ENCODE assay signal across 7 worm cellular contexts in genomic region chrIV:8113161-8113560, ce11.
TF ChIP-seq lines count a peak whose summit lies in the region.

TSS of gene Y42H9AR.1 (plus strand) at chrIV:8113393.

TF ChIP-seq in whole organism, L1 larva, 84 proteins besides CTCF, POLR2A, EP300 and RAD21 (continues in another document):
- no peak for TF ChIP-seq tbx-2 (tag; optimal IDR thresholded peaks at IDR 0.05; lab: Kevin White, UChicago)
- TF ChIP-seq lir-3 (tag; optimal IDR thresholded peaks at IDR 0.05; lab: Kevin White, UChicago; ENCODE audit: poor library complexity) = no peak
- no peak for TF ChIP-seq pax-3 (tag; optimal IDR thresholded peaks at IDR 0.05; lab: Kevin White, UChicago)
- no peak for TF ChIP-seq ets-5 (GFP tag; IDR thresholded peaks at IDR 0.05; lab: Robert Waterston, UW)
- TF ChIP-seq lin-15B (tag; optimal IDR thresholded peaks at IDR 0.05; lab: Kevin White, UChicago) = no peak
- peak; percentile 15 for TF ChIP-seq nhr-47 (tag; optimal IDR thresholded peaks at IDR 0.05; lab: Kevin White, UChicago)
- TF ChIP-seq unc-130 (tag; optimal IDR thresholded peaks at IDR 0.05; lab: Kevin White, UChicago) = no peak
- no peak for TF ChIP-seq egl-13 (tag; optimal IDR thresholded peaks at IDR 0.05; lab: Kevin White, UChicago)
- TF ChIP-seq snu-23 (GFP tag; optimal IDR thresholded peaks at IDR 0.05; lab: Kevin White, UChicago) = peak; percentile 2
- no peak for TF ChIP-seq nhr-71 (tag; optimal IDR thresholded peaks at IDR 0.05; lab: Kevin White, UChicago)
- peak; percentile 0 for TF ChIP-seq nhr-90 (tag; optimal IDR thresholded peaks at IDR 0.05; lab: Kevin White, UChicago; ENCODE audit: poor library complexity)
- TF ChIP-seq lsy-2 (tag; optimal IDR thresholded peaks at IDR 0.05; lab: Kevin White, UChicago) = peak in 1 of 2 experiments; percentile 37
- TF ChIP-seq alr-1 (tag; optimal IDR thresholded peaks at IDR 0.05; lab: Kevin White, UChicago; ENCODE audit: borderline replicate concordance) = no peak

TF ChIP-seq in whole organism, L2 larva, 48 proteins besides CTCF, POLR2A, EP300 and RAD21:
- TF ChIP-seq nhr-10 (tag; optimal IDR thresholded peaks at IDR 0.05; lab: Kevin White, UChicago) = no peak
- no peak for TF ChIP-seq lsy-2 (tag; optimal IDR thresholded peaks at IDR 0.05; lab: Kevin White, UChicago)
- TF ChIP-seq crh-2 (tag; optimal IDR thresholded peaks at IDR 0.05; lab: Kevin White, UChicago) = peak; percentile 86
- TF ChIP-seq mdl-1 (tag; optimal IDR thresholded peaks at IDR 0.05; lab: Kevin White, UChicago) = peak in 1 of 2 experiments; percentile 51
- TF ChIP-seq mab-5 (tag; optimal IDR thresholded peaks at IDR 0.05; lab: Kevin White, UChicago) = peak; percentile 9
- no peak for TF ChIP-seq alr-1 (tag; optimal IDR thresholded peaks at IDR 0.05; lab: Kevin White, UChicago)

TF ChIP-seq in whole organism, L3 larva, 47 proteins besides CTCF, POLR2A, EP300 and RAD21:
- TF ChIP-seq nfya-1 (tag; optimal IDR thresholded peaks at IDR 0.05; lab: Kevin White, UChicago; ENCODE audit: insufficient read depth) (peak; percentile 23), ZK546.5 (tag; optimal IDR thresholded peaks at IDR 0.05; lab: Kevin White, UChicago) (no peak), nhr-25 (tag; optimal IDR thresholded peaks at IDR 0.05; lab: Kevin White, UChicago) (peak; percentile 0), hmg-11 (tag; optimal IDR thresholded peaks at IDR 0.05; lab: Kevin White, UChicago) (peak; percentile 48)
TF ChIP-seq in whole organism, L3 larva: peak in this region for 3.

TF ChIP-seq in whole organism, L4 larva, 104 proteins besides CTCF, POLR2A, EP300 and RAD21 (continues in another document):
- no peak for TF ChIP-seq lin-39 (tag; optimal IDR thresholded peaks at IDR 0.05; lab: Kevin White, UChicago)
- peak; percentile 64 for TF ChIP-seq hlh-30 (tag; optimal IDR thresholded peaks at IDR 0.05; lab: Kevin White, UChicago; ENCODE audit: insufficient read depth)
- peak in 1 of 2 experiments; percentile 37 for TF ChIP-seq lsy-2 (tag; optimal IDR thresholded peaks at IDR 0.05; lab: Kevin White, UChicago)
- no peak for TF ChIP-seq vab-7 (GFP tag; IDR thresholded peaks at IDR 0.05; lab: Robert Waterston, UW)
- peak in 1 of 2 experiments; percentile 57 for TF ChIP-seq mdl-1 (tag; optimal IDR thresholded peaks at IDR 0.05; lab: Kevin White, UChicago)
- no peak for TF ChIP-seq aha-1 (tag; lab: Kevin White, UChicago)
- no peak for TF ChIP-seq aly-2 (tag; optimal IDR thresholded peaks at IDR 0.05; lab: Kevin White, UChicago)
- no peak for TF ChIP-seq mdt-29 (GFP tag; IDR thresholded peaks at IDR 0.05; lab: Robert Waterston, UW)
- no peak for TF ChIP-seq rbr-2 (tag; optimal IDR thresholded peaks at IDR 0.05; lab: Kevin White, UChicago)
- no peak for TF ChIP-seq lir-3 (tag; optimal IDR thresholded peaks at IDR 0.05; lab: Kevin White, UChicago)
- no peak for TF ChIP-seq F37D6.2 (tag; optimal IDR thresholded peaks at IDR 0.05; lab: Kevin White, UChicago)
- no peak for TF ChIP-seq zfp-2 (tag; optimal IDR thresholded peaks at IDR 0.05; lab: Kevin White, UChicago)
- TF ChIP-seq php-3 (GFP tag; IDR thresholded peaks at IDR 0.05; lab: Robert Waterston, UW) = no peak
- TF ChIP-seq lin-1 (GFP tag; IDR thresholded peaks at IDR 0.05; lab: Robert Waterston, UW) = no peak
- no peak for TF ChIP-seq spr-1 (tag; optimal IDR thresholded peaks at IDR 0.05; lab: Kevin White, UChicago)
- no peak for TF ChIP-seq zip-2 (tag; optimal IDR thresholded peaks at IDR 0.05; lab: Kevin White, UChicago)
- no peak for TF ChIP-seq madf-9 (GFP tag; conservative IDR thresholded peaks at IDR 0.05; lab: Robert Waterston, UW)
- no peak for TF ChIP-seq zfp-3 (GFP tag; conservative IDR thresholded peaks at IDR 0.05; lab: Robert Waterston, UW)

TF ChIP-seq in whole organism, early embryonic, 17 proteins besides CTCF, POLR2A, EP300 and RAD21:
- TF ChIP-seq ceh-13 (GFP tag; optimal IDR thresholded peaks at IDR 0.05; lab: Kevin White, UChicago) (no peak), F13C5.2 (tag; optimal IDR thresholded peaks at IDR 0.05; lab: Kevin White, UChicago) (peak; percentile 3), pes-1 (GFP tag; IDR thresholded peaks at IDR 0.05; lab: Robert Waterston, UW) (no peak), ceh-36 (tag; optimal IDR thresholded peaks at IDR 0.05; lab: Kevin White, UChicago) (no peak), hnd-1 (tag; optimal IDR thresholded peaks at IDR 0.05; lab: Kevin White, UChicago) (no peak), sea-1 (GFP tag; conservative IDR thresholded peaks at IDR 0.05; lab: Robert Waterston, UW) (no peak), flt-1 (GFP tag; IDR thresholded peaks at IDR 0.05; lab: Robert Waterston, UW) (no peak)

TF ChIP-seq in whole organism, mixed stage, embryonic, 35 proteins besides CTCF, POLR2A, EP300 and RAD21:
- TF ChIP-seq ceh-39 (tag; optimal IDR thresholded peaks at IDR 0.05; lab: Kevin White, UChicago) = no peak
- TF ChIP-seq nhr-28 (tag; optimal IDR thresholded peaks at IDR 0.05; lab: Kevin White, UChicago) = no peak
- TF ChIP-seq flh-1 (GFP tag; optimal IDR thresholded peaks at IDR 0.05; lab: Kevin White, UChicago) = no peak
- TF ChIP-seq cnd-1 (tag; optimal IDR thresholded peaks at IDR 0.05; lab: Kevin White, UChicago) = no peak
- no peak for TF ChIP-seq drap-1 (GFP tag; optimal IDR thresholded peaks at IDR 0.05; lab: Kevin White, UChicago)
- no peak for TF ChIP-seq mab-5 (tag; optimal IDR thresholded peaks at IDR 0.05; lab: Kevin White, UChicago)
- no peak for TF ChIP-seq elt-3 (tag; optimal IDR thresholded peaks at IDR 0.05; lab: Kevin White, UChicago)
- peak; percentile 48 for TF ChIP-seq lsy-2 (tag; optimal IDR thresholded peaks at IDR 0.05; lab: Kevin White, UChicago)
- no peak for TF ChIP-seq pha-4 (tag; optimal IDR thresholded peaks at IDR 0.05; lab: Kevin White, UChicago)
- TF ChIP-seq snpc-4 (tag; optimal IDR thresholded peaks at IDR 0.05; lab: Kevin White, UChicago) = no peak
- no peak for TF ChIP-seq ham-2 (GFP tag; optimal IDR thresholded peaks at IDR 0.05; lab: Kevin White, UChicago)
- no peak for TF ChIP-seq sptf-1 (tag; optimal IDR thresholded peaks at IDR 0.05; lab: Kevin White, UChicago)
- peak; percentile 67 for TF ChIP-seq ces-1 (GFP tag; optimal IDR thresholded peaks at IDR 0.05; lab: Kevin White, UChicago)
TF ChIP-seq in whole organism, mixed stage, embryonic: peak in this region for 2.

TF ChIP-seq in whole organism, young adult, 124 proteins besides CTCF, POLR2A, EP300 and RAD21:
- TF ChIP-seq snpc-1.3 (tag; optimal IDR thresholded peaks at IDR 0.05; lab: Kevin White, UChicago; ENCODE audit: insufficient read depth) = peak; percentile 42
- TF ChIP-seq mcd-1 (GFP tag; IDR thresholded peaks at IDR 0.05; lab: Robert Waterston, UW) = no peak
- TF ChIP-seq let-607 (tag; optimal IDR thresholded peaks at IDR 0.05; lab: Kevin White, UChicago) = peak; percentile 86 to 93
